Fruit fly (Drosophila melanogaster) whole organism: Measurements from ENCODE around the gene cad.

Experiments used
- CG8478 ChIP-seq: fragments of >200 bp; optimal IDR thresholded peaks from 2 replicates; lab custom pipeline; 2018; ENCODE audit warnings: inconsistent platforms
- EcR ChIP-seq, 2 experiments: fragments of >200 bp; optimal IDR thresholded peaks; 2 replicates each; lab custom pipeline; 2017; ENCODE audit warnings: missing biosample characterization in 2 of 2, missing genetic modification characterization in 2 of 2, missing genetic modification reagents in 2 of 2
- psq ChIP-seq: fragments of >200 bp; optimal IDR thresholded peaks from 2 replicates; lab custom pipeline; 2017
- usp ChIP-seq: fragments of >200 bp; optimal IDR thresholded peaks from 2 replicates; lab custom pipeline; 2017; ENCODE audit warnings: missing biosample characterization, missing genetic modification characterization, mixed read lengths

DNA sequence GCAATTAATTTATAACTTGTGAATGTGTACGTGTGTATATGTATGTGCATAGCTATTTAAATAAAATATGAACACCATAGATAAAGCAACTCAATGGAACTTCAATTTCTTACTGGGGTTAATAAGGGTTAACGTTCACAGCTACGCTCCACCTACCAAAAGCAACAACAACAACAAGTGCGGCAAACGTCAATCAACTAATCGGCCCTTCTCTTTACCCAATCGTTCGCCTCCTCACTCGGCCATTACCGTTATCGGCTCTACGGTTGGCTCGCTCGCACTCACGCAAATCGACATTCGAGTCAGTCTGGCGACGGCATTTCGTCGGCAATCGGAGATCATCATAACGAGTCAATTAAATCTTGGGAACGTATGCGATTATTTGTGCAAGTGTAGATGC, 12.5 kb downstream of the cad start:
- TF ChIP-seq EcR (GFP tag; optimal IDR thresholded peaks at IDR 0.05; lab: Kevin White, UChicago) (no peak), CG8478 (lab: Kevin White, UChicago) (no peak), psq (no peak), usp (GFP tag; lab: Kevin White, UChicago) (no peak)
